Worm (Caenorhabditis elegans): ENCODE data around the gene cyn-2.

Gene cyn-2

ce11 chrIII:13741410-13741809 lies 48.9 kb downstream of the cyn-2 start:
- TF ChIP-seq flt-1 (GFP tag; IDR thresholded peaks at IDR 0.05) = no peak
- no peak for TF ChIP-seq scrt-1 (GFP tag; IDR thresholded peaks at IDR 0.05)
- no peak for TF ChIP-seq ets-7 (tag; optimal IDR thresholded peaks at IDR 0.05)
- TF ChIP-seq ceh-13 (GFP tag; optimal IDR thresholded peaks at IDR 0.05) = no peak
- no peak for TF ChIP-seq tbx-11 (GFP tag; IDR thresholded peaks at IDR 0.05)
- TF ChIP-seq hmg-4 (GFP tag; optimal IDR thresholded peaks at IDR 0.05) = no peak

ce11 chrIII:13742028-13742427 lies 49.6 kb downstream of the cyn-2 start:
- no peak for TF ChIP-seq tra-4 (tag; optimal IDR thresholded peaks at IDR 0.05)
- no peak for TF ChIP-seq ets-7 (tag; optimal IDR thresholded peaks at IDR 0.05)
- TF ChIP-seq hmg-4 (GFP tag; optimal IDR thresholded peaks at IDR 0.05) = no peak
- no peak for TF ChIP-seq pes-1 (GFP tag; IDR thresholded peaks at IDR 0.05)
- TF ChIP-seq B0310.2 (tag; optimal IDR thresholded peaks at IDR 0.05) = no peak
- no peak for TF ChIP-seq tbx-11 (GFP tag; IDR thresholded peaks at IDR 0.05)
- TF ChIP-seq hmbx-1 (tag; optimal IDR thresholded peaks at IDR 0.05) = no peak
- no peak for TF ChIP-seq flt-1 (GFP tag; IDR thresholded peaks at IDR 0.05)
